Worm (Caenorhabditis elegans) whole organism, young adult: Measurements from ENCODE around the gene sri-63.

Source experiments
- B0019.2 ChIP-seq: fragments of 200-800 bp; sonication (Bioruptor generic); conservative IDR thresholded peaks from 2 replicates; pipeline ENCODE4 v1.3.6; 2022; ENCODE audit warnings: missing genetic modification reagents, missing genetic modification characterization, missing compliant biosample characterization
- B0035.1 ChIP-seq: sonication (generic microtip); optimal IDR thresholded peaks from 2 replicates; lab custom pipeline; 2016; ENCODE audit warnings: missing genetic modification characterization, mild to moderate bottlenecking, missing compliant biosample characterization, missing genotype, missing genetic modification reagents
- C06A6.2 ChIP-seq: fragments of 200-800 bp; sonication (Bioruptor generic); conservative IDR thresholded peaks from 2 replicates; pipeline ENCODE4 v1.3.6; 2022; ENCODE audit warnings: missing genetic modification characterization, missing compliant biosample characterization
- D2030.7 ChIP-seq: fragments of 200-800 bp; sonication (Bioruptor generic); IDR thresholded peaks from 2 replicates; pipeline ENCODE4 v1.3.6; 2022; ENCODE audit warnings: missing genetic modification reagents, missing genetic modification characterization, missing compliant biosample characterization
- F22D6.2 ChIP-seq: sonication (generic microtip); optimal IDR thresholded peaks from 2 replicates; lab custom pipeline; 2016; ENCODE audit warnings: mild to moderate bottlenecking, missing genetic modification characterization, missing compliant biosample characterization
- F23B12.7 ChIP-seq: sonication (generic microtip); optimal IDR thresholded peaks from 2 replicates; lab custom pipeline; 2017; ENCODE audit warnings: missing genetic modification characterization, mild to moderate bottlenecking, missing compliant biosample characterization, antibody characterized with exemption, moderate library complexity; ENCODE audit not compliant: insufficient read depth
- F37B4.10 ChIP-seq: fragments of 200-800 bp; sonication (Bioruptor generic); IDR thresholded peaks from 2 replicates; pipeline ENCODE4 v1.3.6; 2022; ENCODE audit warnings: missing genetic modification characterization, missing compliant biosample characterization
- K12H6.12 ChIP-seq: fragments of 200-800 bp; sonication (Bioruptor generic); optimal IDR thresholded peaks from 2 replicates; lab custom pipeline; 2018; ENCODE audit warnings: mild to moderate bottlenecking, missing genetic modification characterization, missing compliant biosample characterization
- T26A5.8 ChIP-seq: sonication (generic microtip); optimal IDR thresholded peaks from 2 replicates; lab custom pipeline; 2016; ENCODE audit warnings: missing genetic modification characterization, missing compliant biosample characterization
- Y56A3A.18 ChIP-seq: fragments of 200-800 bp; sonication (Bioruptor generic); IDR thresholded peaks from 2 replicates; pipeline ENCODE4 v1.3.6; 2022; ENCODE audit warnings: missing genetic modification reagents, missing genetic modification characterization, missing compliant biosample characterization
- ZK185.1 ChIP-seq: sonication (generic microtip); optimal IDR thresholded peaks from 2 replicates; lab custom pipeline; 2016; ENCODE audit warnings: mild to moderate bottlenecking, missing genetic modification characterization, missing compliant biosample characterization; ENCODE audit not compliant: poor library complexity, severe bottlenecking
- aptf-2 ChIP-seq: fragments of 200-800 bp; sonication (Bioruptor generic); conservative IDR thresholded peaks from 2 replicates; pipeline ENCODE4 v1.3.6; 2022; ENCODE audit warnings: missing genetic modification reagents, missing genetic modification characterization, missing compliant biosample characterization
- attf-6 ChIP-seq: fragments of 200-800 bp; sonication (Bioruptor generic); IDR thresholded peaks from 2 replicates; pipeline ENCODE4 v1.3.6; 2022; ENCODE audit warnings: missing genetic modification reagents, missing genetic modification characterization, missing compliant biosample characterization
- bed-1 ChIP-seq: fragments of 200-800 bp; sonication (Bioruptor generic); IDR thresholded peaks from 2 replicates; pipeline ENCODE4 v1.3.6; 2022; ENCODE audit warnings: missing genetic modification reagents, missing genetic modification characterization, missing compliant biosample characterization
- cebp-2 ChIP-seq: fragments of 200-800 bp; sonication (Bioruptor generic); IDR thresholded peaks from 2 replicates; pipeline ENCODE4 v1.3.6; 2022; ENCODE audit warnings: missing genetic modification characterization, missing compliant biosample characterization
- ceh-100 ChIP-seq: fragments of 200-800 bp; sonication (Bioruptor generic); IDR thresholded peaks from 2 replicates; pipeline ENCODE4 v1.3.6; 2022; ENCODE audit warnings: missing genetic modification reagents, missing genetic modification characterization, missing compliant biosample characterization
- ceh-40 ChIP-seq: fragments of 200-800 bp; sonication (Bioruptor generic); IDR thresholded peaks from 2 replicates; pipeline ENCODE4 v1.3.6; 2022; ENCODE audit warnings: missing genetic modification characterization, missing compliant biosample characterization
- ceh-58 ChIP-seq: fragments of 200-800 bp; sonication (Bioruptor generic); IDR thresholded peaks from 2 replicates; pipeline ENCODE4 v1.3.6; 2022; ENCODE audit warnings: missing genetic modification characterization, missing compliant biosample characterization
- ceh-91 ChIP-seq: fragments of 200-800 bp; sonication (Bioruptor generic); IDR thresholded peaks from 2 replicates; pipeline ENCODE4 v1.3.6; 2022; ENCODE audit warnings: missing genetic modification reagents, missing genetic modification characterization, missing compliant biosample characterization
- die-1 ChIP-seq: sonication (generic microtip); optimal IDR thresholded peaks from 2 replicates; lab custom pipeline; 2016; ENCODE audit warnings: missing genotype, mild to moderate bottlenecking, missing genetic modification characterization, missing compliant biosample characterization
- dox-1 ChIP-seq: fragments of 200-800 bp; sonication (Bioruptor generic); IDR thresholded peaks from 2 replicates; pipeline ENCODE4 v1.3.6; 2022; ENCODE audit warnings: missing genetic modification reagents, missing genetic modification characterization, missing compliant biosample characterization
- egl-18 ChIP-seq: fragments of 200-800 bp; sonication (Bioruptor generic); IDR thresholded peaks from 2 replicates; pipeline ENCODE4 v1.3.6; 2022; ENCODE audit warnings: missing genetic modification reagents, missing genetic modification characterization, missing compliant biosample characterization
- egrh-3 ChIP-seq: fragments of 200-800 bp; sonication (Bioruptor generic); IDR thresholded peaks from 2 replicates; pipeline ENCODE4 v1.3.6; 2022; ENCODE audit warnings: missing genetic modification reagents, missing genetic modification characterization, missing compliant biosample characterization
- fkh-3 ChIP-seq: sonication (generic microtip); optimal IDR thresholded peaks from 2 replicates; lab custom pipeline; 2016; ENCODE audit warnings: mild to moderate bottlenecking, missing genetic modification characterization, missing compliant biosample characterization
- gei-17 ChIP-seq: fragments of 200-800 bp; sonication (Bioruptor generic); optimal IDR thresholded peaks from 2 replicates; lab custom pipeline; 2018; ENCODE audit warnings: mild to moderate bottlenecking, missing genetic modification characterization, missing compliant biosample characterization
- hmg-20 ChIP-seq: fragments of 200-800 bp; sonication (Bioruptor generic); IDR thresholded peaks from 2 replicates; pipeline ENCODE4 v1.3.6; 2022; ENCODE audit warnings: missing genetic modification reagents, missing genetic modification characterization, missing compliant biosample characterization
- hsf-1 ChIP-seq: fragments of 200-800 bp; sonication (Bioruptor generic); IDR thresholded peaks from 2 replicates; pipeline ENCODE4 v1.3.6; 2022; ENCODE audit warnings: missing genetic modification reagents, missing genetic modification characterization, missing compliant biosample characterization
- lag-1 ChIP-seq: fragments of 200-800 bp; sonication (Bioruptor generic); IDR thresholded peaks from 2 replicates; pipeline ENCODE4 v1.3.6; 2022; ENCODE audit warnings: missing genetic modification reagents, missing genetic modification characterization, missing compliant biosample characterization
- let-526 ChIP-seq: fragments of 200-800 bp; sonication (Bioruptor generic); IDR thresholded peaks from 2 replicates; pipeline ENCODE4 v1.3.6; 2022; ENCODE audit warnings: missing genetic modification reagents, missing genetic modification characterization, missing compliant biosample characterization
- lin-35 ChIP-seq, 3 experiments: fragments of 150-350 bp in 2 of 3; sonication (generic microtip) in 1 of 3; optimal IDR thresholded peaks; 2 replicates each; lab custom pipeline; 2014 to 2018; ENCODE audit warnings: missing biosample characterization in 3 of 3, missing genetic modification characterization in 3 of 3, missing genetic modification reagents in 3 of 3
- madf-6 ChIP-seq: fragments of 200-800 bp; sonication (Bioruptor generic); IDR thresholded peaks from 2 replicates; pipeline ENCODE4 v1.3.6; 2022; ENCODE audit warnings: missing genetic modification reagents, missing genetic modification characterization, missing compliant biosample characterization
- mes-4 ChIP-seq: sonication (generic microtip); optimal IDR thresholded peaks from 2 replicates; lab custom pipeline; 2016; ENCODE audit warnings: missing genotype, missing genetic modification characterization, missing compliant biosample characterization
- nfya-1 ChIP-seq: sonication (generic microtip); optimal IDR thresholded peaks from 2 replicates; lab custom pipeline; 2017; ENCODE audit warnings: antibody characterized with exemption, missing compliant biosample characterization, missing genetic modification characterization, borderline replicate concordance; ENCODE audit not compliant: insufficient read depth
- nhr-27 ChIP-seq: fragments of 200-800 bp; sonication (Bioruptor generic); optimal IDR thresholded peaks from 2 replicates; lab custom pipeline; 2018; ENCODE audit warnings: mild to moderate bottlenecking, missing genetic modification characterization, moderate library complexity, missing compliant biosample characterization
- pbrm-1 ChIP-seq: fragments of 200-800 bp; sonication (Bioruptor generic); IDR thresholded peaks from 2 replicates; pipeline ENCODE4 v1.3.6; 2022; ENCODE audit warnings: missing genetic modification reagents, missing genetic modification characterization, missing compliant biosample characterization
- repo-1 ChIP-seq: sonication (generic microtip); optimal IDR thresholded peaks from 2 replicates; lab custom pipeline; 2017; ENCODE audit warnings: mild to moderate bottlenecking, missing genetic modification characterization, missing compliant biosample characterization
- tlf-1 ChIP-seq: fragments of 200-800 bp; sonication (Bioruptor generic); optimal IDR thresholded peaks from 2 replicates; lab custom pipeline; 2018; ENCODE audit warnings: mild to moderate bottlenecking, missing genetic modification characterization, missing compliant biosample characterization
- unc-130 ChIP-seq: sonication (generic microtip); optimal IDR thresholded peaks from 2 replicates; lab custom pipeline; 2016; ENCODE audit warnings: missing genetic modification reagents, missing genetic modification characterization, missing compliant biosample characterization
- xnd-1 ChIP-seq: sonication (generic microtip); optimal IDR thresholded peaks from 2 replicates; lab custom pipeline; 2016; ENCODE audit warnings: missing genotype, missing genetic modification reagents, missing genetic modification characterization, missing compliant biosample characterization
- zfh-2 ChIP-seq: fragments of 200-800 bp; sonication (Bioruptor generic); conservative IDR thresholded peaks from 2 replicates; pipeline ENCODE4 v1.3.6; 2022; ENCODE audit warnings: missing genetic modification reagents, missing genetic modification characterization, missing compliant biosample characterization
- ztf-25 ChIP-seq: fragments of 200-800 bp; sonication (Bioruptor generic); IDR thresholded peaks from 2 replicates; pipeline ENCODE4 v1.3.6; 2022; ENCODE audit warnings: missing genetic modification reagents, missing genetic modification characterization, missing compliant biosample characterization
- ztf-3 ChIP-seq: fragments of 200-800 bp; sonication (Bioruptor generic); optimal IDR thresholded peaks from 2 replicates; lab custom pipeline; 2018; ENCODE audit warnings: mild to moderate bottlenecking, missing genetic modification characterization, missing compliant biosample characterization
- ztf-6 ChIP-seq: fragments of 200-800 bp; sonication (Bioruptor generic); IDR thresholded peaks from 2 replicates; pipeline ENCODE4 v1.3.6; 2022; ENCODE audit warnings: missing genetic modification reagents, missing genetic modification characterization, missing compliant biosample characterization

Gene sri-63

ce11 chrII:3322257-3322656, 35.1 kb downstream of the sri-63 start, which contains the start of gene Y46D2A.1:
TSS of gene Y46D2A.1 (plus strand) at chrII:3322557.
- TF ChIP-seq let-526 (GFP tag; lab: Robert Waterston, UW) (no peak), Y56A3A.18 (no peak), pbrm-1 (GFP tag; lab: Robert Waterston, UW) (no peak), hsf-1 (GFP tag; lab: Robert Waterston, UW) (no peak), die-1 (tag; lab: Kevin White, UChicago) (no peak), tlf-1 (no peak), lag-1 (no peak), bed-1 (GFP tag; lab: Robert Waterston, UW) (no peak), ceh-40 (GFP tag; lab: Robert Waterston, UW) (no peak), F22D6.2 (no peak), ceh-91 (no peak)

ce11 chrII:3323179-3323578, 36.0 kb downstream of the sri-63 start, which contains the start of gene Y46D2A.2:
TSS of gene Y46D2A.2 (minus strand) at chrII:3323279.
- no peak for TF ChIP-seq ceh-58
- no peak for TF ChIP-seq attf-6 (GFP tag; lab: Robert Waterston, UW)
- TF ChIP-seq B0035.1: no peak
- TF ChIP-seq egl-18 (GFP tag; lab: Robert Waterston, UW): no peak
- no peak for TF ChIP-seq C06A6.2 (GFP tag; lab: Robert Waterston, UW)
- TF ChIP-seq nfya-1 (tag; lab: Kevin White, UChicago): no peak
- no peak for TF ChIP-seq ztf-3
- TF ChIP-seq nhr-27 (tag; lab: Kevin White, UChicago): no peak
- no peak for TF ChIP-seq F23B12.7 (tag; lab: Kevin White, UChicago)
- TF ChIP-seq mes-4 (tag; lab: Kevin White, UChicago): no peak
- TF ChIP-seq zfh-2: no peak
- TF ChIP-seq die-1 (tag; lab: Kevin White, UChicago): no peak
- no peak for TF ChIP-seq ztf-6 (GFP tag; lab: Robert Waterston, UW)
- no peak for TF ChIP-seq aptf-2 (GFP tag; lab: Robert Waterston, UW)
- no peak for TF ChIP-seq K12H6.12 (tag; lab: Kevin White, UChicago)
- TF ChIP-seq B0019.2 (GFP tag; lab: Robert Waterston, UW): no peak

- no peak for TF ChIP-seq gei-17
- no peak for TF ChIP-seq repo-1
- no peak for TF ChIP-seq madf-6 (GFP tag; lab: Robert Waterston, UW)
- TF ChIP-seq F37B4.10 (GFP tag; lab: Robert Waterston, UW): no peak
Measured at ce11 chrII:3327104-3327503, 39.9 kb downstream of the sri-63 start, which contains the start of gene Y46D2A.3. TSS of gene Y46D2A.3 (minus strand) at chrII:3327204.

ce11 chrII:3332039-3332438, 44.9 kb downstream of the sri-63 start, which contains the start of gene irld-27:
TSS of gene irld-27 (plus strand) at chrII:3332339.
- TF ChIP-seq ztf-25 (no peak), cebp-2 (GFP tag; lab: Robert Waterston, UW) (no peak), dox-1 (GFP tag; lab: Robert Waterston, UW) (no peak), unc-130 (no peak), ceh-58 (no peak), xnd-1 (tag; lab: Kevin White, UChicago) (no peak), D2030.7 (GFP tag; lab: Robert Waterston, UW) (no peak), madf-6 (GFP tag; lab: Robert Waterston, UW) (no peak), T26A5.8 (tag; lab: Kevin White, UChicago) (no peak), pbrm-1 (GFP tag; lab: Robert Waterston, UW) (no peak), ZK185.1 (tag; lab: Kevin White, UChicago) (no peak), hmg-20 (GFP tag; lab: Robert Waterston, UW) (no peak), egrh-3 (GFP tag; lab: Robert Waterston, UW) (no peak), ceh-100 (GFP tag; lab: Robert Waterston, UW) (no peak), fkh-3 (tag; lab: Kevin White, UChicago) (no peak), lin-35 (GFP tag; optimal IDR thresholded peaks at IDR 0.05; lab: Kevin White, UChicago) (no peak), nfya-1 (tag; lab: Kevin White, UChicago) (no peak), hsf-1 (GFP tag; lab: Robert Waterston, UW) (no peak)
